Worm (Caenorhabditis elegans) whole organism, young adult: Measurements from ENCODE around the gene stdh-1.

Experiments used
- B0035.1 ChIP-seq: sonication (generic microtip); optimal IDR thresholded peaks from 2 replicates; lab custom pipeline; 2016; ENCODE audit warnings: missing genetic modification characterization, mild to moderate bottlenecking, missing compliant biosample characterization, missing genotype, missing genetic modification reagents
- ama-1 ChIP-seq, 3 experiments: fragments of 150-350 bp in 1 of 3; sonication (generic microtip) in 2 of 3; optimal IDR thresholded peaks; 2 replicates each; lab custom pipeline; 2014 to 2018; ENCODE audit warnings: missing biosample characterization in 2 of 3, missing genetic modification characterization in 2 of 3, missing genetic modification reagents in 2 of 3
- lin-35 ChIP-seq, 3 experiments: fragments of 150-350 bp in 2 of 3; sonication (generic microtip) in 1 of 3; optimal IDR thresholded peaks; 2 replicates each; lab custom pipeline; 2014 to 2018; ENCODE audit warnings: missing biosample characterization in 3 of 3, missing genetic modification characterization in 3 of 3, missing genetic modification reagents in 3 of 3
- madf-10 ChIP-seq: sonication (generic microtip); optimal IDR thresholded peaks from 2 replicates; lab custom pipeline; 2016; ENCODE audit warnings: mild to moderate bottlenecking, missing genetic modification characterization, missing compliant biosample characterization
- nhr-90 ChIP-seq: sonication (generic microtip); optimal IDR thresholded peaks from 2 replicates; lab custom pipeline; 2016; ENCODE audit warnings: missing genotype, mild to moderate bottlenecking, missing genetic modification characterization, missing compliant biosample characterization
- tbp1 ChIP-seq: fragments of 200-800 bp; sonication (Bioruptor generic); optimal IDR thresholded peaks from 2 replicates; lab custom pipeline; 2018; ENCODE audit warnings: mild to moderate bottlenecking, missing genetic modification characterization, missing compliant biosample characterization
- tbx-9 ChIP-seq: sonication (generic microtip); optimal IDR thresholded peaks from 2 replicates; lab custom pipeline; 2016; ENCODE audit warnings: borderline replicate concordance, missing genetic modification characterization, inconsistent platforms, missing compliant biosample characterization
- unc-62 ChIP-seq: fragments of 150-350 bp; optimal IDR thresholded peaks from 2 replicates; lab custom pipeline; 2014; ENCODE audit warnings: missing biosample characterization, missing genetic modification reagents, missing genetic modification characterization

- TF ChIP-seq lin-35 (GFP tag; optimal IDR thresholded peaks at IDR 0.05; lab: Kevin White, UChicago) (no peak), madf-10 (no peak), ama-1 (optimal IDR thresholded peaks at IDR 0.05; lab: Kevin White, UChicago) (no peak), ama-1 (GFP tag; optimal IDR thresholded peaks at IDR 0.05; lab: Kevin White, UChicago) (no peak), nhr-90 (tag; lab: Kevin White, UChicago) (no peak), tbp1 (GFP tag; lab: Kevin White, UChicago) (no peak), tbx-9 (tag; lab: Kevin White, UChicago) (no peak), unc-62 (GFP tag; lab: Kevin White, UChicago) (no peak), B0035.1 (tag; lab: Kevin White, UChicago) (no peak)
Measured at ce11 chrV:13863700-13864099, 42.6 kb upstream of the stdh-1 start.
